Fruit fly (Drosophila melanogaster) whole organism, embryonic: ENCODE results near the gene CG31717.

Source experiments
- BEAF-32 ChIP-seq: fragments of 200-800 bp; sonication (Bioruptor generic); optimal IDR thresholded peaks from 3 replicates; lab custom pipeline; 2017; ENCODE audit warnings: missing biosample characterization, missing genetic modification characterization, mild to moderate bottlenecking, moderate library complexity, missing genetic modification reagents
- C15 ChIP-seq: fragments of 200-800 bp; sonication (Bioruptor generic); IDR thresholded peaks from 3 replicates; pipeline ENCODE4 v1.3.6; 2022; ENCODE audit warnings: missing biosample characterization, missing genetic modification characterization
- CG10274 ChIP-seq: fragments of 200-800 bp; sonication (Bioruptor generic); optimal IDR thresholded peaks from 3 replicates; lab custom pipeline; 2017; ENCODE audit warnings: missing biosample characterization, mild to moderate bottlenecking, missing genetic modification characterization
- CG11504 ChIP-seq: fragments of 200-800 bp; sonication (Bioruptor generic); optimal IDR thresholded peaks from 3 replicates; lab custom pipeline; 2019; ENCODE audit warnings: missing biosample characterization, mild to moderate bottlenecking, missing genetic modification characterization, moderate library complexity
- CG11723 ChIP-seq: fragments of 200-800 bp; sonication (Bioruptor generic); optimal IDR thresholded peaks from 2 replicates; lab custom pipeline; 2017; ENCODE audit warnings: missing biosample characterization, mild to moderate bottlenecking, missing genetic modification characterization
- CG12104 ChIP-seq: fragments of 200-800 bp; sonication (Bioruptor generic); optimal IDR thresholded peaks from 3 replicates; lab custom pipeline; 2016; ENCODE audit warnings: missing biosample characterization, missing genetic modification characterization
- CG13624 ChIP-seq: fragments of 200-800 bp; sonication (Bioruptor generic); optimal IDR thresholded peaks from 2 replicates; lab custom pipeline; 2016; ENCODE audit warnings: missing biosample characterization, missing genetic modification characterization
- CG1529 ChIP-seq: fragments of 200-800 bp; sonication (Bioruptor generic); optimal IDR thresholded peaks from 3 replicates; lab custom pipeline; 2018; ENCODE audit warnings: missing biosample characterization, missing genetic modification characterization
- CG15479 ChIP-seq: fragments of 200-800 bp; sonication (Bioruptor generic); optimal IDR thresholded peaks from 3 replicates; lab custom pipeline; 2019; ENCODE audit warnings: missing biosample characterization, mild to moderate bottlenecking, missing genetic modification characterization, moderate library complexity
- CG16779 ChIP-seq: fragments of 200-800 bp; sonication (Bioruptor generic); IDR thresholded peaks from 2 replicates; pipeline ENCODE4 v1.3.6; 2022; ENCODE audit warnings: missing biosample characterization, missing genetic modification characterization
- CG16863 ChIP-seq: fragments of 200-800 bp; sonication (Bioruptor generic); optimal IDR thresholded peaks from 3 replicates; lab custom pipeline; 2016; ENCODE audit warnings: missing biosample characterization, missing genetic modification characterization
- CG30403 ChIP-seq: fragments of 200-800 bp; sonication (Bioruptor generic); optimal IDR thresholded peaks from 3 replicates; lab custom pipeline; 2016; ENCODE audit warnings: missing biosample characterization, missing genetic modification characterization
- CG31441 ChIP-seq: fragments of 200-800 bp; sonication (Bioruptor generic); IDR thresholded peaks from 2 replicates; pipeline ENCODE4 v1.3.6; 2022; ENCODE audit warnings: missing biosample characterization, missing genetic modification characterization
- CG4282 ChIP-seq: fragments of 200-800 bp; sonication (Bioruptor generic); optimal IDR thresholded peaks from 2 replicates; lab custom pipeline; 2016; ENCODE audit warnings: missing biosample characterization, missing genetic modification characterization
- CG4360 ChIP-seq: fragments of 200-800 bp; sonication (Bioruptor generic); IDR thresholded peaks from 2 replicates; pipeline ENCODE4 v1.3.6; 2022; ENCODE audit warnings: missing biosample characterization, missing genetic modification characterization
- CG5180 ChIP-seq: fragments of 200-800 bp; sonication (Bioruptor generic); optimal IDR thresholded peaks from 3 replicates; lab custom pipeline; 2017; ENCODE audit warnings: missing biosample characterization, missing genetic modification characterization, mild to moderate bottlenecking, moderate library complexity, missing genetic modification reagents
- CG7271 ChIP-seq: fragments of 200-800 bp; sonication (Bioruptor generic); optimal IDR thresholded peaks from 2 replicates; lab custom pipeline; 2018; ENCODE audit warnings: missing biosample characterization, mild to moderate bottlenecking, missing genetic modification characterization, moderate library complexity
- CG7839 ChIP-seq: fragments of 200-800 bp; sonication (Bioruptor generic); optimal IDR thresholded peaks from 3 replicates; lab custom pipeline; 2018; ENCODE audit warnings: missing biosample characterization, mild to moderate bottlenecking, missing genetic modification characterization, moderate library complexity
- CG9727 ChIP-seq: fragments of 200-800 bp; sonication (Bioruptor generic); optimal IDR thresholded peaks from 3 replicates; lab custom pipeline; 2017; ENCODE audit warnings: missing biosample characterization, mild to moderate bottlenecking, missing genetic modification characterization
- CG9876 ChIP-seq: fragments of 200-800 bp; sonication (Bioruptor generic); optimal IDR thresholded peaks from 2 replicates; lab custom pipeline; 2016; ENCODE audit warnings: missing biosample characterization, missing genetic modification characterization
- CHES-1-like ChIP-seq: fragments of 200-800 bp; sonication (Bioruptor generic); optimal IDR thresholded peaks from 2 replicates; lab custom pipeline; 2016; ENCODE audit warnings: missing biosample characterization, missing genetic modification characterization
- Dfd ChIP-seq, 2 experiments: fragments of >200 bp; optimal IDR thresholded peaks; 2 replicates each; lab custom pipeline; 2017; ENCODE audit warnings: missing biosample characterization in 2 of 2, missing genetic modification characterization in 2 of 2
- Dip3 ChIP-seq: fragments of 200-800 bp; sonication (Bioruptor generic); optimal IDR thresholded peaks from 3 replicates; lab custom pipeline; 2016; ENCODE audit warnings: missing biosample characterization, missing genetic modification characterization
- E2f2 ChIP-seq: fragments of 200-800 bp; sonication (Bioruptor generic); IDR thresholded peaks from 2 replicates; pipeline ENCODE4 v1.3.6; 2022; ENCODE audit warnings: missing biosample characterization, missing genetic modification characterization
- H2.0 ChIP-seq: fragments of 200-800 bp; sonication (Bioruptor generic); IDR thresholded peaks from 2 replicates; pipeline ENCODE4 v1.3.6; 2022; ENCODE audit warnings: missing biosample characterization, missing genetic modification characterization
- HLH54F ChIP-seq: fragments of 200-800 bp; sonication (Bioruptor generic); optimal IDR thresholded peaks from 3 replicates; lab custom pipeline; 2016; ENCODE audit warnings: missing biosample characterization, missing genetic modification characterization
- MTF-1 ChIP-seq: fragments of 200-800 bp; sonication (Bioruptor generic); optimal IDR thresholded peaks from 2 replicates; lab custom pipeline; 2018; ENCODE audit warnings: missing biosample characterization, mild to moderate bottlenecking, missing genetic modification characterization, borderline replicate concordance
- Rfx ChIP-seq: fragments of 200-800 bp; sonication (Bioruptor generic); IDR thresholded peaks from 2 replicates; pipeline ENCODE4 v1.3.6; 2022; ENCODE audit warnings: missing biosample characterization, missing genetic modification characterization
- Scr ChIP-seq: fragments of 200-800 bp; sonication (Bioruptor generic); IDR thresholded peaks from 2 replicates; pipeline ENCODE4 v1.3.6; 2022; ENCODE audit warnings: missing biosample characterization, missing genetic modification characterization; ENCODE audit not compliant: partially characterized antibody
- Side ChIP-seq: fragments of 200-800 bp; sonication (Bioruptor generic); optimal IDR thresholded peaks from 2 replicates; lab custom pipeline; 2016; ENCODE audit warnings: missing biosample characterization, missing genetic modification characterization
- ac ChIP-seq: fragments of 200-800 bp; sonication (Bioruptor generic); optimal IDR thresholded peaks from 3 replicates; lab custom pipeline; 2017; ENCODE audit warnings: missing biosample characterization, mild to moderate bottlenecking, missing genetic modification characterization
- corto ChIP-seq: fragments of 200-800 bp; sonication (Bioruptor generic); optimal IDR thresholded peaks from 2 replicates; lab custom pipeline; 2016; ENCODE audit warnings: missing biosample characterization, mild to moderate bottlenecking, missing genetic modification characterization, moderate library complexity
- croc ChIP-seq: fragments of 200-800 bp; sonication (Bioruptor generic); conservative IDR thresholded peaks from 3 replicates; pipeline ENCODE4 v1.3.6; 2022; ENCODE audit warnings: missing biosample characterization, missing genetic modification characterization
- eyg ChIP-seq: fragments of 200-800 bp; sonication (Bioruptor generic); optimal IDR thresholded peaks from 3 replicates; lab custom pipeline; 2016; ENCODE audit warnings: missing biosample characterization, missing genetic modification characterization
- fd102C ChIP-seq: fragments of 200-800 bp; sonication (Bioruptor generic); optimal IDR thresholded peaks from 2 replicates; lab custom pipeline; 2018; ENCODE audit warnings: missing biosample characterization, mild to moderate bottlenecking, missing genetic modification characterization, moderate library complexity
- grau ChIP-seq: fragments of 200-800 bp; optimal IDR thresholded peaks from 3 replicates; lab custom pipeline; 2019; ENCODE audit warnings: missing biosample characterization, mild to moderate bottlenecking, missing genetic modification characterization, moderate library complexity
- grn ChIP-seq: fragments of 200-800 bp; sonication (Bioruptor generic); optimal IDR thresholded peaks from 3 replicates; lab custom pipeline; 2017; ENCODE audit warnings: missing biosample characterization, missing genetic modification characterization
- jigr1 ChIP-seq: fragments of 200-800 bp; sonication (Bioruptor generic); IDR thresholded peaks from 3 replicates; pipeline ENCODE4 v1.3.6; 2022; ENCODE audit warnings: missing biosample characterization, missing genetic modification characterization
- kah ChIP-seq: fragments of 200-800 bp; sonication (Bioruptor generic); optimal IDR thresholded peaks from 2 replicates; lab custom pipeline; 2018; ENCODE audit warnings: missing biosample characterization, mild to moderate bottlenecking, missing genetic modification characterization
- lab ChIP-seq: fragments of 200-800 bp; sonication (Bioruptor generic); optimal IDR thresholded peaks from 3 replicates; lab custom pipeline; 2017; ENCODE audit warnings: missing biosample characterization, missing genetic modification characterization, mild to moderate bottlenecking, moderate library complexity, missing genetic modification reagents
- lbe ChIP-seq: fragments of 200-800 bp; sonication (Bioruptor generic); optimal IDR thresholded peaks from 2 replicates; lab custom pipeline; 2016; ENCODE audit warnings: missing biosample characterization, mild to moderate bottlenecking, missing genetic modification characterization
- lilli ChIP-seq: fragments of 200-800 bp; sonication (Bioruptor generic); optimal IDR thresholded peaks from 3 replicates; lab custom pipeline; 2016; ENCODE audit warnings: missing biosample characterization, missing genetic modification characterization
- luna ChIP-seq: fragments of 200-800 bp; sonication (Bioruptor generic); optimal IDR thresholded peaks from 2 replicates; lab custom pipeline; 2016; ENCODE audit warnings: missing biosample characterization, missing genetic modification characterization
- nmo ChIP-seq: fragments of 200-800 bp; sonication (Bioruptor generic); optimal IDR thresholded peaks from 2 replicates; lab custom pipeline; 2018; ENCODE audit warnings: missing biosample characterization, mild to moderate bottlenecking, missing genetic modification characterization, moderate library complexity
- p53 ChIP-seq: fragments of 200-800 bp; sonication (Bioruptor generic); optimal IDR thresholded peaks from 2 replicates; lab custom pipeline; 2016; ENCODE audit warnings: missing biosample characterization, missing genetic modification characterization
- row ChIP-seq: fragments of 200-800 bp; sonication (Bioruptor generic); IDR thresholded peaks from 3 replicates; pipeline ENCODE4 v1.3.6; 2022; ENCODE audit warnings: missing biosample characterization, missing genetic modification characterization
- tio ChIP-seq: fragments of 200-800 bp; sonication (Bioruptor generic); optimal IDR thresholded peaks from 2 replicates; lab custom pipeline; 2017; ENCODE audit warnings: missing biosample characterization, missing genetic modification characterization, inconsistent platforms
- tll ChIP-seq, 2 experiments: fragments of 200-800 bp in 1 of 2; fragments of >200 bp in 1 of 2; sonication (Bioruptor generic) in 1 of 2; optimal IDR thresholded peaks; 2 replicates each; lab custom pipeline; 2017 to 2019; ENCODE audit warnings: missing biosample characterization in 2 of 2, missing genetic modification characterization in 2 of 2, mild to moderate bottlenecking in 1 of 2, moderate library complexity in 1 of 2
- toy ChIP-seq: fragments of 200-800 bp; sonication (Bioruptor generic); IDR thresholded peaks from 2 replicates; pipeline ENCODE4 v1.3.6; 2022; ENCODE audit warnings: missing biosample characterization, missing genetic modification characterization
- trem ChIP-seq: fragments of 200-800 bp; optimal IDR thresholded peaks from 3 replicates; lab custom pipeline; 2019; ENCODE audit warnings: missing biosample characterization, mild to moderate bottlenecking, missing genetic modification characterization, moderate library complexity
- unc-4 ChIP-seq: fragments of 200-800 bp; sonication (Bioruptor generic); IDR thresholded peaks from 2 replicates; pipeline ENCODE4 v1.3.6; 2022; ENCODE audit warnings: missing biosample characterization, missing genetic modification characterization; ENCODE audit not compliant: partially characterized antibody

Gene CG31717

DNA sequence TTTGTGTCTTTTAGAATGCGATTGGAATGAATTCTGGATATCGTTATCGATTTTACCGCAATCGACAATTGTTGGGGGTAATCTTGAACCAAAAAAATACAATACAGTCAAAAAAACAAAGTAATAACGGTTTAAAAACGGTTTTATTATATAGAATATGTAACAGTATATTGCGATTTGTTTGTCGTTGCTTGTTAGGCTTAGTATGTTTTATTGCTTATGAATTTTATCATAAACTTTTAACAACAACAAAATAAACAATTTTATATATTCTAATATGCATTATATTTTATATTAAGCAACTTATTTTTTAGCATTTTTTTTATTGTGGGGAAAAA, 49.2 kb downstream of the CG31717 start, which contains the start of gene CYLD (continued):
- no peak for TF ChIP-seq eyg (GFP tag; lab: Kevin White, UChicago)
- TF ChIP-seq CG9727 (GFP tag; lab: Kevin White, UChicago), result peak; percentile 72
- no peak; the same call in 1 of the 2 replicates for TF ChIP-seq Scr (GFP tag; lab: Robert Waterston, UW)
- peak; percentile 79 for TF ChIP-seq CG11504 (tag; lab: Kevin White, UChicago)
- TF ChIP-seq MTF-1 (GFP tag; lab: Kevin White, UChicago), result no peak
- no peak for TF ChIP-seq toy (GFP tag; lab: Robert Waterston, UW)
- TF ChIP-seq CG30403, result peak; percentile 80
- TF ChIP-seq lbe (GFP tag; lab: Kevin White, UChicago), result no peak
- TF ChIP-seq nmo (GFP tag; lab: Kevin White, UChicago), result peak; percentile 71
- TF ChIP-seq CG15479 (GFP tag; lab: Kevin White, UChicago), result no peak
- TF ChIP-seq CG4282, result no peak
- no peak for TF ChIP-seq Dfd (GFP tag; optimal IDR thresholded peaks at IDR 0.05; lab: Kevin White, UChicago)
- TF ChIP-seq lilli (GFP tag; lab: Kevin White, UChicago), result peak; percentile 53
- TF ChIP-seq CG16779 (GFP tag; lab: Robert Waterston, UW), result no peak
- no peak for TF ChIP-seq p53
- TF ChIP-seq HLH54F (GFP tag; lab: Kevin White, UChicago), result no peak
- TF ChIP-seq trem (tag; lab: Kevin White, UChicago), result peak; percentile 75
- no peak for TF ChIP-seq CG10274
- no peak for TF ChIP-seq C15 (GFP tag; lab: Robert Waterston, UW)
- no peak for TF ChIP-seq Side
- TF ChIP-seq luna (GFP tag; lab: Kevin White, UChicago), result no peak
- peak; percentile 56 for TF ChIP-seq tio
- TF ChIP-seq CG1529 (GFP tag; lab: Kevin White, UChicago), result peak; percentile 25
- TF ChIP-seq Rfx (GFP tag; lab: Robert Waterston, UW), result peak; percentile 74; the same call in 1 of the 2 replicates
- no peak for TF ChIP-seq CG11723
- TF ChIP-seq CG4360 (GFP tag; lab: Robert Waterston, UW), result no peak
- peak; percentile 44 for TF ChIP-seq CG7271 (tag; lab: Kevin White, UChicago)
- no peak for TF ChIP-seq fd102C (GFP tag; lab: Kevin White, UChicago)
- TF ChIP-seq CG9876 (GFP tag; lab: Kevin White, UChicago), result no peak
- no peak for TF ChIP-seq CG5180 (GFP tag; lab: Kevin White, UChicago)
- TF ChIP-seq ac, result no peak
- no peak for TF ChIP-seq Dip3
- peak; percentile 27 for TF ChIP-seq CHES-1-like (GFP tag; lab: Kevin White, UChicago)
- no peak for TF ChIP-seq croc
- TF ChIP-seq grau (tag; lab: Kevin White, UChicago), result peak; percentile 78
- TF ChIP-seq E2f2 (GFP tag; lab: Robert Waterston, UW), result peak; percentile 65
- peak; percentile 80 for TF ChIP-seq CG7839 (tag; lab: Kevin White, UChicago)
- TF ChIP-seq CG31441 (GFP tag; lab: Robert Waterston, UW), result peak; percentile 76
- TF ChIP-seq row, result peak; percentile 77
- TF ChIP-seq BEAF-32 (GFP tag; lab: Kevin White, UChicago), result peak; percentile 15
- peak; percentile 14 for TF ChIP-seq CG16863 (GFP tag; lab: Kevin White, UChicago)
- peak; percentile 66 for TF ChIP-seq H2.0 (GFP tag; lab: Robert Waterston, UW)
- TF ChIP-seq grn (GFP tag; lab: Kevin White, UChicago), result no peak
- no peak; the same call in 1 of the 2 replicates for TF ChIP-seq unc-4 (GFP tag; lab: Robert Waterston, UW)
- TF ChIP-seq kah (GFP tag; lab: Kevin White, UChicago), result no peak
- peak; percentile 44 for TF ChIP-seq CG13624
- no peak for TF ChIP-seq lab (GFP tag; lab: Kevin White, UChicago)
- TF ChIP-seq corto (GFP tag; lab: Kevin White, UChicago), result no peak
- peak; percentile 15 for TF ChIP-seq CG12104 (GFP tag; lab: Kevin White, UChicago)
- TF ChIP-seq jigr1 (GFP tag; lab: Robert Waterston, UW), result no peak
- no peak for TF ChIP-seq tll (GFP tag; optimal IDR thresholded peaks at IDR 0.05; lab: Kevin White, UChicago)
